Fruit fly (Drosophila melanogaster): ENCODE results near the gene CG12259.

CG12259 gene

DNA sequence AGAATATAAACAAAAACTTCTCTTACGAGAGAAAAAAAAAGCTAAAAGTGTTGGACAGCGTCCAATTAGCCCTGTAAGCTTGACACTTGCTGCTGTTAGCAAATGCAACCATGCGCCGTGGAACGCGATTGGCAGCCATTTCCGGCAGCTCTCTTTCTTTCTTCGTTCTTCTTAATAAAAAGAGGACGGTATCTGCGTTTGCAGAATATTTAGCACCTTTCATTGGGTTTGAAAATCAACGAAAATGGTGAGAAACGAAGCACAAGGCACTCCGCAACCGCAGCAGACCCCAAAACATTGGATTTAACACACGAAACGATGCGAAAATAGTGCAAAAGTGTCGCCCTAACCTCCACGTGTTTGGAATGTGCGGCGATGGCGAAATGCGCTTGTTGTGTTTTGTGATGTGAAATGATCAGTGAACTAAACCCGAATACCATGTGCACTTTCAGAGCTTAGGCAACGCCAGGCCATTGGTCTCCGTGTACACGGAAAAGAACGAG is 1.8 kb upstream of the CG12259 start, which contains the start of gene RpL4:
TSS of gene RpL4 (plus strand) at position 149 of the 503 bp plus-strand sequence.
- TF ChIP-seq CG4328 (GFP tag; optimal IDR thresholded peaks at IDR 0.05) (peak; percentile 88), CG3163 (GFP tag; optimal IDR thresholded peaks at IDR 0.05) (peak; percentile 60), CG10147 (GFP tag; optimal IDR thresholded peaks at IDR 0.05) (peak; percentile 49), schlank (tag; optimal IDR thresholded peaks at IDR 0.05) (peak; percentile 88), tin (GFP tag; optimal IDR thresholded peaks at IDR 0.05) (peak; percentile 67), Aef1 (GFP tag; IDR thresholded peaks at IDR 0.05) (0 out of 3 replicates have a peak, but pooled peaks have one; percentile 21), CG17568 (GFP tag; optimal IDR thresholded peaks at IDR 0.05) (peak; percentile 90), ssp (GFP tag; IDR thresholded peaks at IDR 0.05) (no peak), Hr51 (GFP tag; optimal IDR thresholded peaks at IDR 0.05) (peak; percentile 76 to 79), Max (GFP tag; optimal IDR thresholded peaks at IDR 0.05) (peak; percentile 75), Kr (GFP tag; optimal IDR thresholded peaks at IDR 0.05) (peak; percentile 57), CG14667 (GFP tag; IDR thresholded peaks at IDR 0.05) (no peak), CG16779 (GFP tag; IDR thresholded peaks at IDR 0.05) (peak; percentile 66; the same call in 1 of the 2 replicates), CG7839 (tag; optimal IDR thresholded peaks at IDR 0.05) (peak; percentile 81), CG18262 (tag; optimal IDR thresholded peaks at IDR 0.05) (peak; percentile 64), hb (GFP tag; IDR thresholded peaks at IDR 0.05; ENCODE audit: partially characterized antibody) (no peak), CG31224 (GFP tag; IDR thresholded peaks at IDR 0.05) (peak; percentile 60), CG14014 (GFP tag; IDR thresholded peaks at IDR 0.05) (peak; percentile 61; the same call in 1 of the 2 replicates), Atf-2 (GFP tag; optimal IDR thresholded peaks at IDR 0.05) (peak; percentile 48), CG4282 (GFP tag; optimal IDR thresholded peaks at IDR 0.05) (no peak), Rx (GFP tag; IDR thresholded peaks at IDR 0.05) (peak; percentile 77), Xbp1 (GFP tag; optimal IDR thresholded peaks at IDR 0.05) (peak; percentile 78), CG17612 (GFP tag; IDR thresholded peaks at IDR 0.05) (no peak), Camta (GFP tag; optimal IDR thresholded peaks at IDR 0.05) (peak; percentile 89), slp2 (GFP tag; optimal IDR thresholded peaks at IDR 0.05) (peak; percentile 72), inv (GFP tag; IDR thresholded peaks at IDR 0.05; ENCODE audit: partially characterized antibody) (no peak), CG1233 (GFP tag; optimal IDR thresholded peaks at IDR 0.05) (peak; percentile 92), CG6254 (GFP tag; optimal IDR thresholded peaks at IDR 0.05) (peak; percentile 60), Rfx (GFP tag; IDR thresholded peaks at IDR 0.05) (peak; percentile 91), CG33213 (GFP tag; optimal IDR thresholded peaks at IDR 0.05) (peak; percentile 98), CG5180 (GFP tag; optimal IDR thresholded peaks at IDR 0.05) (peak; percentile 76), CG4424 (GFP tag; optimal IDR thresholded peaks at IDR 0.05) (peak; percentile 78), CG15011 (GFP tag; optimal IDR thresholded peaks at IDR 0.05) (no peak), Lpt (GFP tag; optimal IDR thresholded peaks at IDR 0.05) (no peak), ind (GFP tag; optimal IDR thresholded peaks at IDR 0.05) (peak; percentile 53), CoRest (tag; optimal IDR thresholded peaks at IDR 0.05) (peak; percentile 75), CG1603 (tag; optimal IDR thresholded peaks at IDR 0.05) (peak; percentile 79), vvl (GFP tag; IDR thresholded peaks at IDR 0.05) (peak; percentile 90), Antp (GFP tag; optimal IDR thresholded peaks at IDR 0.05) (peak; percentile 53), Sin3A (optimal IDR thresholded peaks at IDR 0.05) (no peak), CG16863 (GFP tag; optimal IDR thresholded peaks at IDR 0.05) (peak; percentile 61), eyg (GFP tag; optimal IDR thresholded peaks at IDR 0.05) (peak; percentile 73), sob (GFP tag; IDR thresholded peaks at IDR 0.05) (peak; percentile 81), CG34422 (GFP tag; IDR thresholded peaks at IDR 0.05) (peak; percentile 79), pho (GFP tag; optimal IDR thresholded peaks at IDR 0.05) (peak; percentile 77), tll (GFP tag; optimal IDR thresholded peaks at IDR 0.05) (no peak), dan (GFP tag; IDR thresholded peaks at IDR 0.05) (no peak), Oaz (GFP tag; IDR thresholded peaks at IDR 0.05) (peak; percentile 69), PHDP (tag; optimal IDR thresholded peaks at IDR 0.05) (peak; percentile 82), ap (GFP tag; IDR thresholded peaks at IDR 0.05) (peak; percentile 76), Scr (GFP tag; IDR thresholded peaks at IDR 0.05; ENCODE audit: partially characterized antibody) (peak; percentile 38; the same call in 1 of the 2 replicates)

All from whole organism, embryonic.